Worm (Caenorhabditis elegans) whole organism, midembryonic: ENCODE data around the gene nud-1.

ENCODE experiments used
- T22C8.4 ChIP-seq: fragments of 200-800 bp; sonication (Bioruptor generic); IDR thresholded peaks from 2 replicates; pipeline ENCODE4 v1.3.6; 2022; ENCODE audit warnings: missing genetic modification characterization, missing compliant biosample characterization
- cog-1 ChIP-seq: sonication (generic microtip); optimal IDR thresholded peaks from 2 replicates; lab custom pipeline; 2016; ENCODE audit warnings: missing genetic modification characterization, missing compliant biosample characterization
- flt-1 ChIP-seq: fragments of 200-800 bp; sonication (Bioruptor generic); IDR thresholded peaks from 2 replicates; pipeline ENCODE4 v1.3.6; 2022; ENCODE audit warnings: missing genetic modification characterization, missing compliant biosample characterization
- klf-2 ChIP-seq: fragments of 200-800 bp; sonication (Bioruptor generic); conservative IDR thresholded peaks from 2 replicates; pipeline ENCODE4 v1.3.6; 2022; ENCODE audit warnings: missing genetic modification reagents, missing genetic modification characterization, missing compliant biosample characterization
- med-1 ChIP-seq: sonication (generic microtip); optimal IDR thresholded peaks from 2 replicates; lab custom pipeline; 2017; ENCODE audit warnings: missing genetic modification characterization, mild to moderate bottlenecking, missing compliant biosample characterization, antibody characterized with exemption, missing genetic modification reagents; ENCODE audit not compliant: insufficient read depth
- ref-1 ChIP-seq: fragments of 200-800 bp; sonication (Bioruptor generic); conservative IDR thresholded peaks from 2 replicates; pipeline ENCODE4 v1.3.6; 2022; ENCODE audit warnings: missing genetic modification reagents, missing genetic modification characterization, missing compliant biosample characterization
- tab-1 ChIP-seq: fragments of 200-800 bp; sonication (Bioruptor generic); IDR thresholded peaks from 2 replicates; pipeline ENCODE4 v1.3.6; 2022; ENCODE audit warnings: missing genetic modification characterization, missing compliant biosample characterization
- ztf-23 ChIP-seq: fragments of 200-800 bp; sonication (Bioruptor generic); IDR thresholded peaks from 2 replicates; pipeline ENCODE4 v1.3.6; 2022; ENCODE audit warnings: missing genetic modification reagents, missing genetic modification characterization, missing compliant biosample characterization
- ztf-29 ChIP-seq: fragments of 200-800 bp; sonication (Bioruptor generic); IDR thresholded peaks from 2 replicates; pipeline ENCODE4 v1.3.6; 2022; ENCODE audit warnings: missing genetic modification reagents, missing genetic modification characterization, missing compliant biosample characterization

DNA sequence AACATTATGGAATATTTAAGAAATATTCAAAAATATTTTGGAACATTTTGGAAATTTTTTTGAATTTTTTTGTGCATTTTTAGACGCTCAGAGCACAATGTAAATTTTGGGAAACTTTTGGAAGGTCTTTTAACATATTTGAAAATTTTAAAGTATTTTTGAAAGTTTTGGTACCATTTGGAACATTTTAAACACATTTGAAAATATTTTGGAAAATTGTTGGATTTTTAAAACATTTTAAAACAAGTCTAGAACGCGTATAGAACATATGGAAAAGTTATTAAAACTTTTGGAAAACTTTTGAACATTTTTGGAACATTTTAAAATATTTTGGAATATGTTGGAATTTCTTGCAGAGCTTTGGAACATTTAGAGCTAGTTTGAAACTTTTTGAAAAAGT, 7.6 kb upstream of the nud-1 start, which contains the start of gene sdz-20:
- TF ChIP-seq ztf-29 (GFP tag; lab: Robert Waterston, UW) (no peak), klf-2 (GFP tag; lab: Robert Waterston, UW) (no peak), flt-1 (GFP tag; lab: Robert Waterston, UW) (no peak), ztf-23 (GFP tag; lab: Robert Waterston, UW) (no peak), cog-1 (tag; lab: Kevin White, UChicago) (no peak), T22C8.4 (GFP tag; lab: Robert Waterston, UW) (no peak), ref-1 (GFP tag; lab: Robert Waterston, UW) (no peak), med-1 (GFP tag; lab: Kevin White, UChicago) (no peak), tab-1 (no peak)
